Worm (Caenorhabditis elegans): ENCODE measurements around the gene T16G1.6.

T16G1.6 gene

ce11 chrV:12901301-12901700 lies 35.7 kb downstream of the T16G1.6 start:
- peak; percentile 64 for TF ChIP-seq blmp-1 (tag; optimal IDR thresholded peaks at IDR 0.05)
- TF ChIP-seq mab-9 (GFP tag; IDR thresholded peaks at IDR 0.05), result 0 out of 2 replicates have a peak, but pooled peaks have one; percentile 19
- TF ChIP-seq fkh-10 (GFP tag; optimal IDR thresholded peaks at IDR 0.05), result peak; percentile 60
- no peak for TF ChIP-seq Y116A8C.19 (tag; optimal IDR thresholded peaks at IDR 0.05; ENCODE audit: borderline replicate concordance)
- TF ChIP-seq lin-14 (GFP tag; optimal IDR thresholded peaks at IDR 0.05), result peak; percentile 66

ce11 chrV:12898583-12899232 lies 38.3 kb downstream of the T16G1.6 start:
- TF ChIP-seq unc-98 (GFP tag; IDR thresholded peaks at IDR 0.05), result no peak
- TF ChIP-seq lin-14 (GFP tag; optimal IDR thresholded peaks at IDR 0.05), result peak; percentile 41
- no peak for TF ChIP-seq lin-35 (GFP tag; optimal IDR thresholded peaks at IDR 0.05)
- TF ChIP-seq F16B12.6 (tag; optimal IDR thresholded peaks at IDR 0.05), result no peak
- no peak for TF ChIP-seq blmp-1 (tag; optimal IDR thresholded peaks at IDR 0.05)
- peak; percentile 33 for TF ChIP-seq dsc-1 (tag; optimal IDR thresholded peaks at IDR 0.05)
- no peak for TF ChIP-seq ztf-11 (tag; optimal IDR thresholded peaks at IDR 0.05)
- TF ChIP-seq ceh-82 (tag; optimal IDR thresholded peaks at IDR 0.05), result peak in 1 of 3 experiments; percentile 12
- no peak for TF ChIP-seq egl-27 (tag; optimal IDR thresholded peaks at IDR 0.05)
- TF ChIP-seq pax-3 (tag; optimal IDR thresholded peaks at IDR 0.05), result peak; percentile 32
- no peak for TF ChIP-seq sptf-1 (tag; optimal IDR thresholded peaks at IDR 0.05)
- no peak for TF ChIP-seq nhr-11 (tag; optimal IDR thresholded peaks at IDR 0.05)
- no peak for TF ChIP-seq efl-1 (optimal IDR thresholded peaks at IDR 0.05)
- peak in 1 of 2 experiments; percentile 60 for TF ChIP-seq efl-1 (GFP tag; optimal IDR thresholded peaks at IDR 0.05 in 1 of 2)
- TF ChIP-seq irx-1 (tag; optimal IDR thresholded peaks at IDR 0.05), result no peak
- TF ChIP-seq egl-13 (tag; optimal IDR thresholded peaks at IDR 0.05), result peak; percentile 8
- TF ChIP-seq fkh-8 (tag; optimal IDR thresholded peaks at IDR 0.05), result no peak
- TF ChIP-seq hlh-17 (GFP tag; optimal IDR thresholded peaks at IDR 0.05; ENCODE audit: borderline replicate concordance), result no peak
- TF ChIP-seq nhr-77 (tag; optimal IDR thresholded peaks at IDR 0.05), result no peak
- TF ChIP-seq aha-1 (tag; optimal IDR thresholded peaks at IDR 0.05), result no peak
- no peak for TF ChIP-seq lin-13 (GFP tag; optimal IDR thresholded peaks at IDR 0.05)
- peak; percentile 13 for TF ChIP-seq ceh-63 (GFP tag; optimal IDR thresholded peaks at IDR 0.05)

ce11 chrV:12897338-12897737 lies 39.6 kb downstream of the T16G1.6 start:
- TF ChIP-seq lin-15B (tag; optimal IDR thresholded peaks at IDR 0.05) (no peak), sox-4 (tag; optimal IDR thresholded peaks at IDR 0.05) (no peak), unc-86 (tag; optimal IDR thresholded peaks at IDR 0.05) (no peak), C04F5.9 (tag; optimal IDR thresholded peaks at IDR 0.05) (no peak), fkh-8 (tag; optimal IDR thresholded peaks at IDR 0.05) (no peak), grh-1 (GFP tag; IDR thresholded peaks at IDR 0.05) (no peak), nhr-12 (tag; optimal IDR thresholded peaks at IDR 0.05) (no peak), ceh-8 (GFP tag; optimal IDR thresholded peaks at IDR 0.05) (no peak), egl-27 (tag; optimal IDR thresholded peaks at IDR 0.05) (no peak), mab-9 (GFP tag; IDR thresholded peaks at IDR 0.05) (no peak)

- peak; percentile 9 for TF ChIP-seq lin-14 (GFP tag; optimal IDR thresholded peaks at IDR 0.05)
- TF ChIP-seq snpc-4 (tag; optimal IDR thresholded peaks at IDR 0.05), result no peak
- no peak for TF ChIP-seq pqm-1 (tag; optimal IDR thresholded peaks at IDR 0.05)
- TF ChIP-seq nhr-71 (tag; optimal IDR thresholded peaks at IDR 0.05), result peak; percentile 24
- peak; percentile 20 for TF ChIP-seq dsc-1 (tag; optimal IDR thresholded peaks at IDR 0.05)
- peak; percentile 55 for TF ChIP-seq rnt-1 (tag; optimal IDR thresholded peaks at IDR 0.05)
Measured at ce11 chrV:12896850-12897249, 40.1 kb downstream of the T16G1.6 start.

Measured in whole organism, L1 larva.